Worm (Caenorhabditis elegans): ENCODE measurements around the gene T23G7.2.

- TF ChIP-seq ceh-82 (tag; optimal IDR thresholded peaks at IDR 0.05) (no peak), unc-62 (GFP tag; optimal IDR thresholded peaks at IDR 0.05) (no peak), lin-13 (GFP tag; optimal IDR thresholded peaks at IDR 0.05) (no peak), sem-4 (tag; optimal IDR thresholded peaks at IDR 0.05) (no peak), gmeb-1 (tag; optimal IDR thresholded peaks at IDR 0.05) (no peak), lsy-2 (tag; optimal IDR thresholded peaks at IDR 0.05) (no peak), R02D3.7 (tag; optimal IDR thresholded peaks at IDR 0.05) (no peak), nhr-10 (tag; optimal IDR thresholded peaks at IDR 0.05) (no peak), nhr-77 (tag; optimal IDR thresholded peaks at IDR 0.05) (no peak), lin-39 (tag; optimal IDR thresholded peaks at IDR 0.05) (no peak), nhr-237 (tag; optimal IDR thresholded peaks at IDR 0.05) (no peak), elt-3 (tag; optimal IDR thresholded peaks at IDR 0.05) (no peak), fos-1 (tag; optimal IDR thresholded peaks at IDR 0.05) (no peak), snpc-4 (tag; optimal IDR thresholded peaks at IDR 0.05) (no peak)
Measured at ce11 chrII:9194195-9194594, 21.4 kb upstream of the T23G7.2 start, which contains the start of gene twk-4.
